Fruit fly (Drosophila melanogaster) whole organism, adult: ENCODE results near the gene Ntl.

Experiments
- CG11617 ChIP-seq: fragments of 200-800 bp; sonication (Bioruptor generic); optimal IDR thresholded peaks from 2 replicates; lab custom pipeline; 2017; ENCODE audit warnings: mild to moderate bottlenecking, missing biosample characterization, missing genetic modification reagents, missing genetic modification characterization
- CG12768 ChIP-seq: fragments of 200-800 bp; sonication (Bioruptor generic); optimal IDR thresholded peaks from 2 replicates; lab custom pipeline; 2017; ENCODE audit warnings: missing biosample characterization, missing genetic modification characterization, mild to moderate bottlenecking, moderate library complexity, missing genetic modification reagents
- CG14711 ChIP-seq: fragments of 200-800 bp; sonication (Bioruptor generic); optimal IDR thresholded peaks from 2 replicates; lab custom pipeline; 2018; ENCODE audit warnings: missing biosample characterization, mild to moderate bottlenecking, missing genetic modification characterization, moderate library complexity
- CG1620 ChIP-seq: fragments of 200-800 bp; sonication (Bioruptor generic); optimal IDR thresholded peaks from 2 replicates; lab custom pipeline; 2016; ENCODE audit warnings: missing biosample characterization, missing genetic modification characterization
- CG33017 ChIP-seq: fragments of 200-800 bp; sonication (Bioruptor generic); optimal IDR thresholded peaks from 2 replicates; lab custom pipeline; 2018; ENCODE audit warnings: missing biosample characterization, mild to moderate bottlenecking, missing genetic modification characterization, moderate library complexity
- CG5204 ChIP-seq: fragments of 200-800 bp; sonication (Bioruptor generic); optimal IDR thresholded peaks from 2 replicates; lab custom pipeline; 2016; ENCODE audit warnings: missing biosample characterization, missing genetic modification characterization
- CG7045 ChIP-seq: fragments of 200-800 bp; sonication (Bioruptor generic); optimal IDR thresholded peaks from 2 replicates; lab custom pipeline; 2017; ENCODE audit warnings: missing biosample characterization, mild to moderate bottlenecking, missing genetic modification characterization
- CG7101 ChIP-seq: fragments of 200-800 bp; sonication (Bioruptor generic); optimal IDR thresholded peaks from 2 replicates; lab custom pipeline; 2018; ENCODE audit warnings: missing biosample characterization, mild to moderate bottlenecking, missing genetic modification characterization, moderate library complexity
- Clk ChIP-seq: fragments of 200-800 bp; sonication (Bioruptor generic); optimal IDR thresholded peaks from 2 replicates; lab custom pipeline; 2017; ENCODE audit warnings: missing biosample characterization, missing genetic modification characterization
- Crg-1 ChIP-seq: fragments of 200-800 bp; sonication (Bioruptor generic); optimal IDR thresholded peaks from 2 replicates; lab custom pipeline; 2016; ENCODE audit warnings: missing biosample characterization, missing genetic modification characterization
- Hr96 ChIP-seq: fragments of 200-800 bp; sonication (Bioruptor generic); optimal IDR thresholded peaks from 2 replicates; lab custom pipeline; 2016; ENCODE audit warnings: missing biosample characterization, missing genetic modification characterization
- Mnt ChIP-seq: fragments of 200-800 bp; sonication (Bioruptor generic); optimal IDR thresholded peaks from 2 replicates; lab custom pipeline; 2016; ENCODE audit warnings: missing biosample characterization, mild to moderate bottlenecking, missing genetic modification characterization
- bab1 ChIP-seq: fragments of 200-800 bp; sonication (Bioruptor generic); optimal IDR thresholded peaks from 3 replicates; lab custom pipeline; 2019; ENCODE audit warnings: missing biosample characterization, mild to moderate bottlenecking, missing genetic modification characterization, moderate library complexity
- cic ChIP-seq: fragments of 200-800 bp; sonication (Bioruptor generic); optimal IDR thresholded peaks from 2 replicates; lab custom pipeline; 2017; ENCODE audit warnings: missing biosample characterization, mild to moderate bottlenecking, missing genetic modification characterization, moderate library complexity
- cnc ChIP-seq, 2 experiments: fragments of >200 bp; optimal IDR thresholded peaks; 2 replicates each; lab custom pipeline; 2017
- kay ChIP-seq: fragments of 200-800 bp; sonication (Bioruptor generic); peaks from one replicate; lab custom pipeline; 2016; ENCODE audit warnings: missing biosample characterization, missing genetic modification characterization, borderline replicate concordance
- ovo ChIP-seq: fragments of 200-800 bp; sonication (Bioruptor generic); optimal IDR thresholded peaks from 2 replicates; lab custom pipeline; 2016; ENCODE audit warnings: missing biosample characterization, missing genetic modification characterization
- pad ChIP-seq: fragments of 200-800 bp; sonication (Bioruptor generic); optimal IDR thresholded peaks from 3 replicates; lab custom pipeline; 2017; ENCODE audit warnings: missing biosample characterization, missing genetic modification characterization, mild to moderate bottlenecking, moderate library complexity, missing genetic modification reagents
- tj ChIP-seq: fragments of 200-800 bp; sonication (Bioruptor generic); optimal IDR thresholded peaks from 3 replicates; lab custom pipeline; 2017; ENCODE audit warnings: missing biosample characterization, mild to moderate bottlenecking, missing genetic modification characterization, moderate library complexity
- toe ChIP-seq: fragments of 200-800 bp; sonication (Bioruptor generic); optimal IDR thresholded peaks from 2 replicates; lab custom pipeline; 2016; ENCODE audit warnings: missing biosample characterization, missing genetic modification characterization

Ntl gene

dm6 chr2L:7744208-7744607 lies 33.5 kb downstream of the Ntl start:
- TF ChIP-seq kay: no peak
- TF ChIP-seq cnc (optimal IDR thresholded peaks at IDR 0.05; lab: Kevin White, UChicago): no peak
- no peak for TF ChIP-seq CG7045 (GFP tag; lab: Kevin White, UChicago)
- no peak for TF ChIP-seq CG1620
- no peak for TF ChIP-seq cic (GFP tag; lab: Kevin White, UChicago)
- no peak for TF ChIP-seq CG11617 (GFP tag; lab: Kevin White, UChicago)
- no peak for TF ChIP-seq Crg-1 (GFP tag; lab: Kevin White, UChicago)
- no peak for TF ChIP-seq Hr96 (GFP tag; lab: Kevin White, UChicago)
- TF ChIP-seq CG7101: no peak

- TF ChIP-seq ovo (GFP tag; lab: Kevin White, UChicago): no peak
- no peak for TF ChIP-seq Hr96 (GFP tag; lab: Kevin White, UChicago)
- TF ChIP-seq CG7045 (GFP tag; lab: Kevin White, UChicago): no peak
- no peak for TF ChIP-seq Clk (GFP tag; lab: Kevin White, UChicago)
- TF ChIP-seq CG5204: no peak
- TF ChIP-seq Crg-1 (GFP tag; lab: Kevin White, UChicago): no peak
- no peak for TF ChIP-seq tj (GFP tag; lab: Kevin White, UChicago)
- no peak for TF ChIP-seq Mnt (GFP tag; lab: Kevin White, UChicago)
- TF ChIP-seq CG14711: no peak
- TF ChIP-seq CG33017 (tag; lab: Kevin White, UChicago): no peak
- TF ChIP-seq pad: no peak
- TF ChIP-seq toe (GFP tag; lab: Kevin White, UChicago): no peak
- no peak for TF ChIP-seq cnc (optimal IDR thresholded peaks at IDR 0.05; lab: Kevin White, UChicago)
- TF ChIP-seq CG11617 (GFP tag; lab: Kevin White, UChicago): no peak
- no peak for TF ChIP-seq kay
- no peak for TF ChIP-seq CG1620
These were observed 34.1 kb downstream of the Ntl start, which contains the start of gene CG7214 for dm6 chr2L:7744739-7745138. TSS of gene CG7214 (minus strand) at chr2L:7744839.

DNA sequence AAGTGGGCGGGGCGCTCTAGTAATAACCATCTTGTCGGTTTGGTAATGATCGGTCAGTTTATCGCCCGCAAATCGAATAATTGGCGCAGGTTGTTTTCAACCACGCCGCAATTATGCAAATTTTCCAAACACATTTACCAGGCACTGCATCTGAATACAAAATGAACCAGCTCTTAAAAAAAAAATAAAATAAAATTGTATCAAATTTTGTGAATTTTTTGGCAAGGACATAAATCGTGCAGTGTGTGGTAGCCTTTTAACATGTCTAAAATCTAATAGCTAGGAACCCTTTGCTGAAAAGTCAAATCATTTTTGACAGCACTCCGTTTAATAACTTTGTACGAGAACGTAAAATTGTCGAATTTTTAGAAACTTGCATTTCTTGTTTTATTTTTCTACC lies 36.3 kb downstream of the Ntl start, which contains the start of gene ATPsynGL:
Gene ATPsynGL, plus strand, starts transcription at position 301 of the 400 bp plus-strand sequence.
- no peak for TF ChIP-seq CG11617 (GFP tag; lab: Kevin White, UChicago)
- no peak for TF ChIP-seq CG7045 (GFP tag; lab: Kevin White, UChicago)
- TF ChIP-seq cnc (optimal IDR thresholded peaks at IDR 0.05; lab: Kevin White, UChicago): no peak
- TF ChIP-seq CG14711: no peak
- TF ChIP-seq pad: no peak
- no peak for TF ChIP-seq CG12768 (GFP tag; lab: Kevin White, UChicago)
- TF ChIP-seq Clk (GFP tag; lab: Kevin White, UChicago): no peak
- no peak for TF ChIP-seq CG1620
- no peak for TF ChIP-seq CG5204

dm6 chr2L:7750631-7751161 lies 40.0 kb downstream of the Ntl start:
- TF ChIP-seq CG12768 (GFP tag; lab: Kevin White, UChicago) (no peak), kay (no peak), ovo (GFP tag; lab: Kevin White, UChicago) (no peak), Crg-1 (GFP tag; lab: Kevin White, UChicago) (no peak), CG1620 (no peak), CG14711 (no peak), cnc (optimal IDR thresholded peaks at IDR 0.05; lab: Kevin White, UChicago) (no peak), toe (GFP tag; lab: Kevin White, UChicago) (no peak)

DNA sequence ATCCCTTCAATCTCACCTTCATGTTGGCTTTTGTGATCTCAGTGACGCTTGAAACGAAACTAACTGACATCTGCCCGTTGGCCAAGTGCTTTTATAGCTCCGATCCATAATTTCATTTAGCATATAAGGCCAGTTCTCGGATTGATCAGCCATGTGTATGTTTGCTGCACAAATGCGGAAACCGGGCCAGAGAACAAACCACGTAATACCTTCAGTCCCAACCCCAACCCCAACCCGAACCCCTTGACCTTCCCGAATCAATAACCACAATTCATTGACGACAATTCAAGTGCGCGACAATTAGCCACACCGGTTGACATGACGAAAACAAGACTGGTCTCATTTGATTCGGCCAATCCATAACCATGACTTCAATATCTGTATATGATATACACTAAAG lies 42.4 kb downstream of the Ntl start, which contains the start of gene CG7203:
Gene CG7203, minus strand, starts transcription at position 101 of the 400 bp plus-strand sequence.
- TF ChIP-seq Clk (GFP tag; lab: Kevin White, UChicago) (no peak), cic (GFP tag; lab: Kevin White, UChicago) (no peak), CG7045 (GFP tag; lab: Kevin White, UChicago) (no peak), toe (GFP tag; lab: Kevin White, UChicago) (no peak), Mnt (GFP tag; lab: Kevin White, UChicago) (no peak), CG12768 (GFP tag; lab: Kevin White, UChicago) (no peak)

DNA sequence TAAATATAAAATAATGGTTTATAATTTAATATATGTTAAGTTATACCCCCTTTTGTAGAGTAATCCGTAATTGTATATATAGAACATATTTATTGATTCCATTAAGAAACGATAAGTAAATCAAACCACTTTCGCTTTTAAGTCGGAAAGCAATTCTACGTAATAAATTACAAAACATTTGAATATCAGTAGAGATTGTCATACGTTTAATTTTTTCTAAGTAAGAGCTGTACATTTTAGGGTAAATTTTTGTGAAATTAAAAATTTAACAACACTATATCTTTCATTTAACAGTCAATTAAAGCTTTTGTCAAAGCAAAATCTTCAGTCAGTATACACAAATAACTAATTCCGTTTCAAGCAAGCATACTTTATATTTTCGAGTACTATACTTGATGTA lies 43.2 kb downstream of the Ntl start, which contains the start of gene CG46025:
Gene CG46025, plus strand, starts transcription at position 301 of the 400 bp plus-strand sequence.
- TF ChIP-seq CG5204 (no peak), Crg-1 (GFP tag; lab: Kevin White, UChicago) (no peak), CG14711 (no peak), pad (no peak), CG7101 (no peak), CG1620 (no peak)

DNA sequence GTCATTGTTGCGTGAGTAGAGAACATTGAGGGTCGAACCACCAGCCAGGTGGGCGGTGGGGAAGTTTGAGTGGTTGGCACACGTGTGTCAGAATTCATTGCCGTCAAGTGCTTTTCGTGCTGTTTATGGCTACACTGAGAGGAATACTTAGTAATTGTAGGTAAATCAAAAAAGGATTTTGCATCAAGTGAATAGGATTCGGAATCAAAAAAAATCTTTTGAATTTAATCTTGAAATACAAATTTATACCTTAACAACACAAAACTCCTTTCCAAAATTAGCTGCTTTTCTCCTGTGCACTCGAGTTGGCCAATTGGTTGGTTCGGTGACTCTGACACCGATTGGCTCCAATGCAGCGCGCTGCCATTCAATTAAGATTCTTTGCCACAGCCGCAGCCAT lies 43.9 kb downstream of the Ntl start:
- no peak for TF ChIP-seq CG7045 (GFP tag; lab: Kevin White, UChicago)
- TF ChIP-seq CG14711: no peak
- no peak for TF ChIP-seq CG33017 (tag; lab: Kevin White, UChicago)
- TF ChIP-seq kay: no peak
- TF ChIP-seq bab1: no peak
- TF ChIP-seq CG7101: no peak
- no peak for TF ChIP-seq CG11617 (GFP tag; lab: Kevin White, UChicago)
- TF ChIP-seq cic (GFP tag; lab: Kevin White, UChicago): no peak
- no peak for TF ChIP-seq Clk (GFP tag; lab: Kevin White, UChicago)
- TF ChIP-seq CG5204: no peak
- no peak for TF ChIP-seq pad
- TF ChIP-seq cnc (optimal IDR thresholded peaks at IDR 0.05; lab: Kevin White, UChicago): no peak
- no peak for TF ChIP-seq CG12768 (GFP tag; lab: Kevin White, UChicago)
- no peak for TF ChIP-seq tj (GFP tag; lab: Kevin White, UChicago)
- no peak for TF ChIP-seq toe (GFP tag; lab: Kevin White, UChicago)
- TF ChIP-seq Mnt (GFP tag; lab: Kevin White, UChicago): no peak
- no peak for TF ChIP-seq CG1620
- TF ChIP-seq ovo (GFP tag; lab: Kevin White, UChicago): no peak
- no peak for TF ChIP-seq Crg-1 (GFP tag; lab: Kevin White, UChicago)
- TF ChIP-seq Hr96 (GFP tag; lab: Kevin White, UChicago): no peak
